Fruit fly (Drosophila melanogaster): ENCODE data around the gene CG1894.

Gene CG1894

DNA sequence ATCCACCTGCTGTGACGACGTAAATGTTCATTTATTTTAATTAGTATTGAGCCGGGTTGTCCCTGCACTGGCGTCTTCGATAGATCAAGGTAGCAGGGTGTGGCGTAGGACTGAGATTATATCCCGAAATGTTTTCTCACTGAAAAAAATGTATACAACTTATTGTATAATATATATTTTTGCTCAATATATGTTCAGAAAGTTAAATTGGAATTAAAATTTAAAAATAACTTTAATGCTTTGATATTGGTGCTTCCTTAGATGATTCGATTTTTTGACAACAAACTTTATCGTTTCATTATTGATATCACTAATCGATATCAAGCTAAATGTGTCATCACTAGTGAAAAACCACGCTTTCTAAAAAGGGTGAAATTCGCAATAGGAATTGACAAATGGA, at the start of gene CG1894:
Gene CG1894 (plus strand): TSS at position 301 of the 400 bp plus-strand sequence.
- no peak for TF ChIP-seq CG17801 (GFP tag; optimal IDR thresholded peaks at IDR 0.05; ENCODE audit: partially characterized antibody)

DNA sequence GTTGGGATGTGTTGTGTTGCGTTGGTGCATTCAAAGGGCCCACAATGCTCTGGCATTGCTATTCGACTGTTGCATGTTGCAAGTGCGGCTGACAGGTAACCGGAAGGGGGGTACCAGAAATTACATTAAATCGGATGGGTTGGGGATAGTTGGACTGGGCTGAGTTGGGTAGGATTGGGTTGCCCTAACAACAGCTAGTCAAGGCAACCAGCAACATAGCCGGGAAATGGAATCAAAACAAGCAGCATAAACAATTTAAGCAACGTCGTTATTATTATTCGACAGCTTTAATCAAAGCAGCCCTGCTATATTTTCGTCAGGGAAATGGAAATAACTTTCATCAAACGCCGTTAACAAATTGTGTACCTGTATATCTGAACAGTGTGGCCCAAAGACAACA, 2.3 kb downstream of the CG1894 start, which contains the start of gene Dhc98D:
Gene Dhc98D (plus strand): TSS at position 301 of the 400 bp plus-strand sequence.
- TF ChIP-seq CG17801 (GFP tag; optimal IDR thresholded peaks at IDR 0.05; ENCODE audit: partially characterized antibody) = no peak

DNA sequence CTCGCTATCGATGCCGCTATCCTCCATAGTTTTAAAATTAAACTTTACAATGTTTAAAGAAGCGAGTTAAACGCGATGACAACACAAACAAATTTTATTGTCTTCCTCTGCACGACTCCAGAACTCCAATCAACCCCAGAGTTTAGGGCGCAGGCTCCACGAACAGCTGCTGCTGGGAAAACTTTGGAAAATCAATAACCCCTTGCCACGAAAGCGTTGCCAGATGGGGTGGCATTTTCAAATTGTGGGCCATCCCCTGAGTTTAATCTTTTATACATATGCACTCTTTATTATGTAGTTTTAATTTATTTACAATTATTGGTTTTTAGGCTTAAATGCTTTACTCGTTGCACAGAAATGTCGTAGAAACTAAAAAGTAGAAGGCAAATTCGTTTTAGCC, 36.0 kb downstream of the CG1894 start, which contains the start of gene CG31051:
Gene CG31051 (minus strand): TSS at position 115 of the 400 bp plus-strand sequence.
- TF ChIP-seq CG17801 (GFP tag; optimal IDR thresholded peaks at IDR 0.05; ENCODE audit: partially characterized antibody) = no peak
